Fruit fly (Drosophila melanogaster) whole organism, embryonic: ENCODE measurements around the gene kraken.

Experiments
- ATbp ChIP-seq: fragments of 200-800 bp; sonication (Bioruptor generic); optimal IDR thresholded peaks from 2 replicates; lab custom pipeline; 2017; ENCODE audit warnings: missing biosample characterization, mild to moderate bottlenecking, missing genetic modification characterization, missing genetic modification reagents
- Antp ChIP-seq: fragments of 200-800 bp; sonication (Bioruptor generic); optimal IDR thresholded peaks from 3 replicates; lab custom pipeline; 2016; ENCODE audit warnings: missing biosample characterization, missing genetic modification characterization
- B-H1 ChIP-seq: fragments of 200-800 bp; sonication (Bioruptor generic); IDR thresholded peaks from 3 replicates; pipeline ENCODE4 v1.3.6; 2022; ENCODE audit warnings: missing biosample characterization, missing genetic modification characterization
- Bdp1 ChIP-seq: fragments of 200-800 bp; sonication (Bioruptor generic); optimal IDR thresholded peaks from 3 replicates; lab custom pipeline; 2016; ENCODE audit warnings: missing biosample characterization, missing genetic modification characterization
- CG11560 ChIP-seq: fragments of 200-800 bp; sonication (Bioruptor generic); IDR thresholded peaks from 3 replicates; pipeline ENCODE4 v1.3.6; 2022; ENCODE audit warnings: missing biosample characterization, missing genetic modification characterization
- CG12071 ChIP-seq: fragments of 200-800 bp; sonication (Bioruptor generic); optimal IDR thresholded peaks from 3 replicates; lab custom pipeline; 2018; ENCODE audit warnings: missing biosample characterization, mild to moderate bottlenecking, missing genetic modification characterization
- CG12659 ChIP-seq: fragments of 200-800 bp; sonication (Bioruptor generic); optimal IDR thresholded peaks from 3 replicates; lab custom pipeline; 2017; ENCODE audit warnings: mild to moderate bottlenecking, missing biosample characterization, missing genetic modification reagents, missing genetic modification characterization
- CG12769 ChIP-seq: fragments of 200-800 bp; sonication (Bioruptor generic); optimal IDR thresholded peaks from 2 replicates; lab custom pipeline; 2019; ENCODE audit warnings: missing biosample characterization, mild to moderate bottlenecking, missing genetic modification characterization, moderate library complexity
- CG14014 ChIP-seq: fragments of 200-800 bp; sonication (Bioruptor generic); IDR thresholded peaks from 2 replicates; pipeline ENCODE4 v1.3.6; 2022; ENCODE audit warnings: missing biosample characterization, missing genetic modification characterization
- CG14441 ChIP-seq: fragments of 200-800 bp; sonication (Bioruptor generic); IDR thresholded peaks from 2 replicates; pipeline ENCODE4 v1.3.6; 2022; ENCODE audit warnings: missing biosample characterization, missing genetic modification characterization
- CG14710 ChIP-seq: fragments of 200-800 bp; sonication (Bioruptor generic); optimal IDR thresholded peaks from 3 replicates; lab custom pipeline; 2019; ENCODE audit warnings: missing biosample characterization, mild to moderate bottlenecking, missing genetic modification characterization, moderate library complexity
- CG16815 ChIP-seq: fragments of 200-800 bp; sonication (Bioruptor generic); optimal IDR thresholded peaks from 3 replicates; lab custom pipeline; 2017; ENCODE audit warnings: missing biosample characterization, mild to moderate bottlenecking, missing genetic modification characterization
- CG18599 ChIP-seq: fragments of 200-800 bp; sonication (Bioruptor generic); optimal IDR thresholded peaks from 3 replicates; lab custom pipeline; 2017; ENCODE audit warnings: missing biosample characterization, missing genetic modification characterization, mild to moderate bottlenecking, moderate library complexity, missing genetic modification reagents
- CG2678 ChIP-seq: fragments of 200-800 bp; sonication (Bioruptor generic); optimal IDR thresholded peaks from 3 replicates; lab custom pipeline; 2019; ENCODE audit warnings: missing biosample characterization, mild to moderate bottlenecking, missing genetic modification characterization, moderate library complexity
- CG2712 ChIP-seq: fragments of 200-800 bp; optimal IDR thresholded peaks from 3 replicates; lab custom pipeline; 2019; ENCODE audit warnings: missing biosample characterization, mild to moderate bottlenecking, missing genetic modification characterization, moderate library complexity
- CG31224 ChIP-seq: fragments of 200-800 bp; sonication (Bioruptor generic); IDR thresholded peaks from 2 replicates; pipeline ENCODE4 v1.3.6; 2022; ENCODE audit warnings: missing biosample characterization, missing genetic modification characterization
- CG7786 ChIP-seq: fragments of 200-800 bp; sonication (Bioruptor generic); optimal IDR thresholded peaks from 2 replicates; lab custom pipeline; 2016; ENCODE audit warnings: missing biosample characterization, missing genetic modification characterization
- CG8765 ChIP-seq: fragments of 200-800 bp; sonication (Bioruptor generic); IDR thresholded peaks from 2 replicates; pipeline ENCODE4 v1.3.6; 2022; ENCODE audit warnings: missing biosample characterization, missing genetic modification characterization
- CG9215 ChIP-seq: fragments of 200-800 bp; sonication (Bioruptor generic); IDR thresholded peaks from 2 replicates; pipeline ENCODE4 v1.3.6; 2022; ENCODE audit warnings: missing biosample characterization, missing genetic modification characterization
- CG9609 ChIP-seq: fragments of 200-800 bp; sonication (Bioruptor generic); optimal IDR thresholded peaks from 3 replicates; lab custom pipeline; 2016; ENCODE audit warnings: missing biosample characterization, missing genetic modification characterization
- Doc3 ChIP-seq: fragments of 200-800 bp; sonication (Bioruptor generic); IDR thresholded peaks from 3 replicates; pipeline ENCODE4 v1.3.6; 2022; ENCODE audit warnings: missing biosample characterization, missing genetic modification characterization; ENCODE audit not compliant: partially characterized antibody
- Eip74EF ChIP-seq, 2 experiments: fragments of 200-800 bp in 1 of 2; fragments of >200 bp in 1 of 2; sonication (Bioruptor generic) in 1 of 2; optimal IDR thresholded peaks; 2 replicates each; lab custom pipeline; 2017 to 2019; ENCODE audit warnings: missing biosample characterization in 2 of 2, missing genetic modification characterization in 2 of 2, mild to moderate bottlenecking in 1 of 2, moderate library complexity in 1 of 2
- Fer3 ChIP-seq: fragments of 200-800 bp; sonication (Bioruptor generic); optimal IDR thresholded peaks from 2 replicates; lab custom pipeline; 2018; ENCODE audit warnings: missing biosample characterization, mild to moderate bottlenecking, missing genetic modification characterization, moderate library complexity
- Hr51 ChIP-seq, 2 experiments: fragments of 200-800 bp; sonication (Bioruptor generic); optimal IDR thresholded peaks; 2 replicates in 1 of 2; 3 replicates in 1 of 2; lab custom pipeline; 2016 to 2018; ENCODE audit warnings: missing biosample characterization in 2 of 2, missing genetic modification characterization in 2 of 2, mild to moderate bottlenecking in 1 of 2, moderate library complexity in 1 of 2
- Kr ChIP-seq: fragments of 200-800 bp; sonication (Bioruptor generic); optimal IDR thresholded peaks from 2 replicates; lab custom pipeline; 2017; ENCODE audit warnings: missing biosample characterization, mild to moderate bottlenecking, missing genetic modification characterization
- Oli ChIP-seq: fragments of 200-800 bp; sonication (Bioruptor generic); optimal IDR thresholded peaks from 2 replicates; lab custom pipeline; 2018; ENCODE audit warnings: missing biosample characterization, mild to moderate bottlenecking, missing genetic modification characterization, moderate library complexity
- Rfx ChIP-seq: fragments of 200-800 bp; sonication (Bioruptor generic); IDR thresholded peaks from 2 replicates; pipeline ENCODE4 v1.3.6; 2022; ENCODE audit warnings: missing biosample characterization, missing genetic modification characterization
- Xbp1 ChIP-seq: fragments of 200-800 bp; sonication (Bioruptor generic); optimal IDR thresholded peaks from 3 replicates; lab custom pipeline; 2016; ENCODE audit warnings: missing biosample characterization, mild to moderate bottlenecking, missing genetic modification characterization
- bab2 ChIP-seq: fragments of 200-800 bp; sonication (Bioruptor generic); optimal IDR thresholded peaks from 2 replicates; lab custom pipeline; 2016; ENCODE audit warnings: missing biosample characterization, missing genetic modification characterization
- caup ChIP-seq: fragments of 200-800 bp; sonication (Bioruptor generic); optimal IDR thresholded peaks from 3 replicates; lab custom pipeline; 2017; ENCODE audit warnings: missing biosample characterization, mild to moderate bottlenecking, missing genetic modification characterization, moderate library complexity; ENCODE audit not compliant: severe bottlenecking
- crp ChIP-seq, 2 experiments: fragments of 200-800 bp; sonication (Bioruptor generic); optimal IDR thresholded peaks; 2 replicates in 1 of 2; 3 replicates in 1 of 2; lab custom pipeline; 2017; ENCODE audit warnings: missing biosample characterization in 2 of 2, missing genetic modification characterization in 2 of 2, mild to moderate bottlenecking in 1 of 2, moderate library complexity in 1 of 2
- cwo ChIP-seq: fragments of 200-800 bp; sonication (Bioruptor generic); optimal IDR thresholded peaks from 3 replicates; lab custom pipeline; 2017; ENCODE audit warnings: missing biosample characterization, missing genetic modification characterization, mild to moderate bottlenecking, moderate library complexity, missing genetic modification reagents
- dysf ChIP-seq: fragments of 200-800 bp; sonication (Bioruptor generic); IDR thresholded peaks from 3 replicates; pipeline ENCODE4 v1.3.6; 2022; ENCODE audit warnings: missing biosample characterization, missing genetic modification characterization
- fd64A ChIP-seq: fragments of 200-800 bp; sonication (Bioruptor generic); optimal IDR thresholded peaks from 3 replicates; lab custom pipeline; 2018; ENCODE audit warnings: missing biosample characterization, mild to moderate bottlenecking, missing genetic modification characterization
- fd96Cb ChIP-seq: fragments of 200-800 bp; sonication (Bioruptor generic); optimal IDR thresholded peaks from 2 replicates; lab custom pipeline; 2018; ENCODE audit warnings: missing biosample characterization, mild to moderate bottlenecking, missing genetic modification characterization, moderate library complexity
- ind ChIP-seq: fragments of 200-800 bp; sonication (Bioruptor generic); optimal IDR thresholded peaks from 3 replicates; lab custom pipeline; 2016; ENCODE audit warnings: missing biosample characterization, missing genetic modification characterization
- lab ChIP-seq: fragments of 200-800 bp; sonication (Bioruptor generic); optimal IDR thresholded peaks from 3 replicates; lab custom pipeline; 2017; ENCODE audit warnings: missing biosample characterization, missing genetic modification characterization, mild to moderate bottlenecking, moderate library complexity, missing genetic modification reagents
- lmd ChIP-seq: fragments of 200-800 bp; sonication (Bioruptor generic); IDR thresholded peaks from 2 replicates; pipeline ENCODE4 v1.3.6; 2022; ENCODE audit warnings: missing biosample characterization, missing genetic modification characterization
- lola ChIP-seq, 3 experiments: fragments of >200 bp in 2 of 3; fragments of 200-800 bp in 1 of 3; sonication (Bioruptor generic) in 1 of 3; optimal IDR thresholded peaks; 2 replicates each; lab custom pipeline; 2017 to 2019; ENCODE audit warnings: missing biosample characterization in 3 of 3, missing genetic modification characterization in 3 of 3, mild to moderate bottlenecking in 1 of 3, moderate library complexity in 1 of 3
- phol ChIP-seq: fragments of 200-800 bp; sonication (Bioruptor generic); optimal IDR thresholded peaks from 3 replicates; lab custom pipeline; 2018; ENCODE audit warnings: missing biosample characterization, mild to moderate bottlenecking, missing genetic modification characterization, moderate library complexity
- prd ChIP-seq, 3 experiments: fragments of >200 bp in 2 of 3; fragments of 200-800 bp in 1 of 3; sonication (Bioruptor generic) in 1 of 3; optimal IDR thresholded peaks in 2 of 3; IDR thresholded peaks in 1 of 3; 2 replicates in 2 of 3; 3 replicates in 1 of 3; pipeline versions ENCODE4 v1.3.6 to Lab custom; 2017 to 2022; ENCODE audit warnings: missing biosample characterization in 1 of 3, missing genetic modification characterization in 1 of 3
- pum ChIP-seq: fragments of 200-800 bp; sonication (Bioruptor generic); optimal IDR thresholded peaks from 2 replicates; lab custom pipeline; 2016; ENCODE audit warnings: missing biosample characterization, missing genetic modification characterization
- ranshi ChIP-seq: fragments of 200-800 bp; sonication (Bioruptor generic); IDR thresholded peaks from 2 replicates; pipeline ENCODE4 v1.3.6; 2022; ENCODE audit warnings: missing biosample characterization, missing genetic modification characterization
- ro ChIP-seq: fragments of 200-800 bp; sonication (Bioruptor generic); IDR thresholded peaks from 2 replicates; pipeline ENCODE4 v1.3.6; 2022; ENCODE audit warnings: missing biosample characterization, missing genetic modification characterization
- row ChIP-seq: fragments of 200-800 bp; sonication (Bioruptor generic); IDR thresholded peaks from 3 replicates; pipeline ENCODE4 v1.3.6; 2022; ENCODE audit warnings: missing biosample characterization, missing genetic modification characterization
- stwl ChIP-seq: fragments of 200-800 bp; sonication (Bioruptor generic); optimal IDR thresholded peaks from 3 replicates; lab custom pipeline; 2018; ENCODE audit warnings: missing biosample characterization, mild to moderate bottlenecking, missing genetic modification characterization, moderate library complexity
- sug ChIP-seq: fragments of 200-800 bp; optimal IDR thresholded peaks from 2 replicates; lab custom pipeline; 2019; ENCODE audit warnings: missing biosample characterization, mild to moderate bottlenecking, missing genetic modification characterization, moderate library complexity
- vvl ChIP-seq: fragments of 200-800 bp; sonication (Bioruptor generic); IDR thresholded peaks from 2 replicates; pipeline ENCODE4 v1.3.6; 2022; ENCODE audit warnings: missing biosample characterization, missing genetic modification characterization
- zfh2 ChIP-seq: fragments of 200-800 bp; sonication (Bioruptor generic); optimal IDR thresholded peaks from 2 replicates; lab custom pipeline; 2016; ENCODE audit warnings: missing biosample characterization, missing genetic modification characterization

The kraken gene

DNA sequence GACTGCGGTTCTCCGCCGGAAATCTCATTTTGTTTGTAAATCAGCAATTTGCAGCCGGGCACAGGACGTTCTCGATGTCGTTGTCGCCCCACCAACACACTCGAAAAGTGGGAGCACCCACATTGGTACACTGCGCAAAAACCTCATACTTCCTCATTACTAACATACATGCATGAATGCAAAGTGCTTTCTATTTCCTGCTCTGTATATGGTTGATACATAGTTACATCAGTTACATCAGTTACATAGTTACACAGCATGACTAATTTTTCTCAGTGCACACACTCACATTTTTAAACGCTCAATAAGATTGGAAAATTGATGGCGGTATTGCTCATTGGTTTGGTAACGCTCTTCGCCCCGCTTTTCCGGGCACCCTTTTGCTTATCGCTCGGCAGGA, 44.6 kb downstream of the kraken start (continued):
- TF ChIP-seq CG11560 = no peak
- no peak for TF ChIP-seq CG14710 (tag; lab: Kevin White, UChicago)
- TF ChIP-seq pum (GFP tag; lab: Kevin White, UChicago) = no peak
- TF ChIP-seq bab2 (GFP tag; lab: Kevin White, UChicago) = peak; percentile 19
- no peak for TF ChIP-seq Bdp1 (GFP tag; lab: Kevin White, UChicago)
- TF ChIP-seq CG2712 (tag; lab: Kevin White, UChicago) = peak; percentile 21
- peak; percentile 24 for TF ChIP-seq CG12071 (GFP tag; lab: Kevin White, UChicago)
- TF ChIP-seq CG9609 = no peak
- TF ChIP-seq CG7786 (GFP tag; lab: Kevin White, UChicago) = peak; percentile 16
- peak; percentile 27 for TF ChIP-seq Fer3
- peak; percentile 13 for TF ChIP-seq Oli (tag; lab: Kevin White, UChicago)
- no peak for TF ChIP-seq Eip74EF (GFP tag; optimal IDR thresholded peaks at IDR 0.05; lab: Kevin White, UChicago)
- peak; percentile 3 for TF ChIP-seq Xbp1
- peak; percentile 9 for TF ChIP-seq Antp (GFP tag; lab: Kevin White, UChicago)
- TF ChIP-seq B-H1 (GFP tag; lab: Robert Waterston, UW) = no peak; the same call in 2 of the 3 replicates
- TF ChIP-seq ind (GFP tag; lab: Kevin White, UChicago) = peak; percentile 31
- peak; percentile 49 for TF ChIP-seq row (GFP tag; lab: Robert Waterston, UW)
- peak; percentile 41 for TF ChIP-seq CG2678 (tag; lab: Kevin White, UChicago)
- no peak for TF ChIP-seq prd (optimal IDR thresholded peaks at IDR 0.05; lab: Kevin White, UChicago)
- peak; percentile 58 for TF ChIP-seq prd (GFP tag; IDR thresholded peaks at IDR 0.05; lab: Robert Waterston, UW)
- no peak for TF ChIP-seq crp (GFP tag; optimal IDR thresholded peaks at IDR 0.05; lab: Kevin White, UChicago)
- no peak for TF ChIP-seq fd64A (GFP tag; lab: Kevin White, UChicago)
- peak in 1 of 2 experiments; percentile 19 for TF ChIP-seq Hr51 (GFP tag; optimal IDR thresholded peaks at IDR 0.05; lab: Kevin White, UChicago)
- TF ChIP-seq CG14441 = 0 out of 2 replicates have a peak, but pooled peaks have one; percentile 17
- TF ChIP-seq fd96Cb = peak; percentile 14
- peak; percentile 37; the same call in 1 of the 2 replicates for TF ChIP-seq Rfx (GFP tag; lab: Robert Waterston, UW)
- peak; percentile 32; the same call in 1 of the 2 replicates for TF ChIP-seq ranshi
- TF ChIP-seq CG8765 (GFP tag; lab: Robert Waterston, UW) = no peak
- TF ChIP-seq CG9215 = no peak
- TF ChIP-seq CG12769 (tag; lab: Kevin White, UChicago) = peak; percentile 51
- TF ChIP-seq lab = peak; percentile 46
- TF ChIP-seq sug (tag; lab: Kevin White, UChicago) = no peak
- TF ChIP-seq cwo (GFP tag; lab: Kevin White, UChicago) = peak; percentile 3
- no peak for TF ChIP-seq dysf (GFP tag; lab: Robert Waterston, UW)
- no peak for TF ChIP-seq ro (GFP tag; lab: Robert Waterston, UW)
- TF ChIP-seq lmd = peak; percentile 45
- peak; percentile 19 for TF ChIP-seq CG12659 (GFP tag; lab: Kevin White, UChicago)
- peak; percentile 36 for TF ChIP-seq ATbp
- TF ChIP-seq lola (GFP tag; optimal IDR thresholded peaks at IDR 0.05; lab: Kevin White, UChicago) = no peak
- TF ChIP-seq Kr (GFP tag; lab: Kevin White, UChicago) = no peak
- no peak for TF ChIP-seq CG16815 (GFP tag; lab: Kevin White, UChicago)
- TF ChIP-seq CG14014 (GFP tag; lab: Robert Waterston, UW) = peak; percentile 42; the same call in 1 of the 2 replicates
- peak; percentile 16 for TF ChIP-seq zfh2 (GFP tag; lab: Kevin White, UChicago)
- 0 out of 2 replicates have a peak, but pooled peaks have one; percentile 28 for TF ChIP-seq vvl (GFP tag; lab: Robert Waterston, UW)
- TF ChIP-seq Doc3 (GFP tag; lab: Robert Waterston, UW) = no peak
- no peak for TF ChIP-seq stwl (tag; lab: Kevin White, UChicago)
- peak; percentile 6 for TF ChIP-seq caup (GFP tag; lab: Kevin White, UChicago)
- TF ChIP-seq phol = peak; percentile 11
- TF ChIP-seq CG31224 (GFP tag; lab: Robert Waterston, UW) = no peak
- TF ChIP-seq CG18599 (GFP tag; lab: Kevin White, UChicago) = peak; percentile 44
